Fruit fly (Drosophila melanogaster) whole organism, embryonic: Measurements from ENCODE around the gene CG9114.

Source experiments
- CG13424 ChIP-seq: fragments of 200-800 bp; sonication (Bioruptor generic); optimal IDR thresholded peaks from 2 replicates; lab custom pipeline; 2019; ENCODE audit warnings: missing biosample characterization, mild to moderate bottlenecking, missing genetic modification characterization, moderate library complexity
- CG3726 ChIP-seq: fragments of 200-800 bp; sonication (Bioruptor generic); IDR thresholded peaks from 3 replicates; pipeline ENCODE4, ENCODE4 v1.3.6; 2022; ENCODE audit warnings: missing biosample characterization, missing genetic modification characterization
- Ravus ChIP-seq: fragments of 200-800 bp; sonication (Bioruptor generic); IDR thresholded peaks from 2 replicates; pipeline ENCODE4 v1.3.6; 2022; ENCODE audit warnings: missing biosample characterization, missing genetic modification characterization
- YL-1 ChIP-seq: fragments of 200-800 bp; sonication (Bioruptor generic); optimal IDR thresholded peaks from 3 replicates; lab custom pipeline; 2017; ENCODE audit warnings: missing biosample characterization, mild to moderate bottlenecking, missing genetic modification characterization
- en ChIP-seq: fragments of 200-800 bp; sonication (Bioruptor generic); optimal IDR thresholded peaks from 2 replicates; lab custom pipeline; 2016; ENCODE audit warnings: missing biosample characterization, missing genetic modification characterization
- pan ChIP-seq, 4 experiments: fragments of >200 bp in 3 of 4; fragments of 200-800 bp in 1 of 4; sonication (Bioruptor generic) in 1 of 4; optimal IDR thresholded peaks in 3 of 4; IDR thresholded peaks in 1 of 4; 2 replicates each; pipeline versions ENCODE4 v1.3.6 to Lab custom; 2017 to 2022; ENCODE audit warnings: missing biosample characterization in 2 of 4, missing genetic modification characterization in 2 of 4, mixed read lengths in 1 of 4

- TF ChIP-seq CG13424 (tag; lab: Kevin White, UChicago) (peak; percentile 65), pan (optimal IDR thresholded peaks at IDR 0.05; lab: Kevin White, UChicago) (no peak), pan (GFP tag; optimal IDR thresholded peaks at IDR 0.05 in 1 of 2, IDR thresholded peaks at IDR 0.05 in 1 of 2) (peak in 1 of 2 experiments; percentile 91), YL-1 (GFP tag; lab: Kevin White, UChicago) (peak; percentile 97), en (GFP tag; lab: Kevin White, UChicago) (peak; percentile 59), CG3726 (peak; percentile 69; the same call in 2 of the 3 replicates), Ravus (GFP tag; lab: Robert Waterston, UW) (peak; percentile 49)
These were observed 9.6 kb downstream of the CG9114 start for dm6 chrX:15323302-15323880.
